Fruit fly (Drosophila melanogaster) whole organism, adult: ENCODE data around the gene mwh.

Source experiments
- CG12768 ChIP-seq: fragments of 200-800 bp; sonication (Bioruptor generic); optimal IDR thresholded peaks from 2 replicates; lab custom pipeline; 2017; ENCODE audit warnings: missing biosample characterization, missing genetic modification characterization, mild to moderate bottlenecking, moderate library complexity, missing genetic modification reagents
- CG33017 ChIP-seq: fragments of 200-800 bp; sonication (Bioruptor generic); optimal IDR thresholded peaks from 2 replicates; lab custom pipeline; 2018; ENCODE audit warnings: missing biosample characterization, mild to moderate bottlenecking, missing genetic modification characterization, moderate library complexity
- CG7045 ChIP-seq: fragments of 200-800 bp; sonication (Bioruptor generic); optimal IDR thresholded peaks from 2 replicates; lab custom pipeline; 2017; ENCODE audit warnings: missing biosample characterization, mild to moderate bottlenecking, missing genetic modification characterization
- Clk ChIP-seq: fragments of 200-800 bp; sonication (Bioruptor generic); optimal IDR thresholded peaks from 2 replicates; lab custom pipeline; 2017; ENCODE audit warnings: missing biosample characterization, missing genetic modification characterization
- Mnt ChIP-seq: fragments of 200-800 bp; sonication (Bioruptor generic); optimal IDR thresholded peaks from 2 replicates; lab custom pipeline; 2016; ENCODE audit warnings: missing biosample characterization, mild to moderate bottlenecking, missing genetic modification characterization
- cnc ChIP-seq, 2 experiments: fragments of >200 bp; optimal IDR thresholded peaks; 2 replicates each; lab custom pipeline; 2017
- kay ChIP-seq: fragments of 200-800 bp; sonication (Bioruptor generic); peaks from one replicate; lab custom pipeline; 2016; ENCODE audit warnings: missing biosample characterization, missing genetic modification characterization, borderline replicate concordance
- tj ChIP-seq: fragments of 200-800 bp; sonication (Bioruptor generic); optimal IDR thresholded peaks from 3 replicates; lab custom pipeline; 2017; ENCODE audit warnings: missing biosample characterization, mild to moderate bottlenecking, missing genetic modification characterization, moderate library complexity

DNA sequence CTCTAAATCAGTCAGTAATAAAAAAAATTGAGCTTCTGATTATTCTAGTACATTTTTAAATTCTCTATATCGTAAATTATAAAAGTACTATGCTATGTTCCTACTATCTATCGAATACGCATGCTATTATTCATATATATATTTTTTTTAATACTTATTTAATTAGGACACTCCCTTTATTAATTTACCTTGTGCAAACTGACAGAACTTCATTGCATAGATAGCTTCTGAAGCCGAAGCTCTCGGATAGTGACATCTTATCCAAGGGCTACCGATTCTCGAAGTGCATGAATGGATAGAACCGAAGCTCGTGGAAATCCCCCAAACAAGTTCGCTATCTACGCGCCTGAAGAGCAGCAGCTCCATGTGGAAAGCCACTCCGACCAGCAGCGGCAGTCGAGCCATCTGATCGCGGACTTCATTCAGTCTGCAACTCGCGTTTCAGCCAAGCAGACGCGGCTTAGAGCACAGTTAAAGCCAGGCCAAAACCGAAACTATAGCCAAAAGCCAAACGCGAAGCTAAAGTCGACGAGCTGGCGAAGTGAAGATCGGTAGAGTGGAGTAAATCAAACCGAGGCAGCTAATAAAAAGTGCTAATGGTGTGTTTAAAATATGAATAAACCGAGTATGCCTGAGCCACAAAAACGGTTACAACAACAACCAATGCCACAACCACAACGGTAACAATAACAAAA is at the start of gene mwh:
- TF ChIP-seq CG33017 (tag; lab: Kevin White, UChicago) (no peak), cnc (optimal IDR thresholded peaks at IDR 0.05; lab: Kevin White, UChicago) (no peak), tj (GFP tag; lab: Kevin White, UChicago) (no peak), CG12768 (no peak), CG7045 (GFP tag; lab: Kevin White, UChicago) (no peak), Clk (GFP tag; lab: Kevin White, UChicago) (no peak), Mnt (GFP tag; lab: Kevin White, UChicago) (no peak), kay (GFP tag; lab: Kevin White, UChicago) (no peak)
